Fruit fly (Drosophila melanogaster): ENCODE results near the gene CG45072.

The CG45072 gene

DNA sequence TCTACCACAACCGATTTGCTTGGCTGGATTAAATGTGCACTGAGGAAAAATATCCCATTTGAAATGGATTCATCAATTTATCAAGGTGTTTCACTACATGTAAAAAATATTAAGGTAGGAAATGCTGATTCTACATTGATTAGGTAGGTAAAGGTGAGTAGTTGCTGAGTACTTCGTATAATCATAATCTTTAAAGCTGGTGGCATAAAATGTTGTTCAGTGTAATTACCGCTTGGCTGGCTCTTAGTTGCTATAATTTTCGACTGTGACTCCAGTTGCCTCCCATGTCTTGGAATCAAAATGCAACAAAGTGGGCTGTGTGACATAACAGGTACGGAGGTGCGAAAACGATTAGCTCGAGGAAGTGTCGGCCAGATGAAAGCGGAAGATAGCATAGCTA lies at the start of gene CG45072:
Gene CG45072, minus strand, starts transcription at position 101 of the 400 bp plus-strand sequence.
- TF ChIP-seq ss (GFP tag; optimal IDR thresholded peaks at IDR 0.05) (no peak), acj6 (GFP tag; optimal IDR thresholded peaks at IDR 0.05) (no peak), CG1621 (tag; optimal IDR thresholded peaks at IDR 0.05) (no peak), CG11762 (GFP tag; optimal IDR thresholded peaks at IDR 0.05; ENCODE audit: insufficient read depth) (no peak)

DNA sequence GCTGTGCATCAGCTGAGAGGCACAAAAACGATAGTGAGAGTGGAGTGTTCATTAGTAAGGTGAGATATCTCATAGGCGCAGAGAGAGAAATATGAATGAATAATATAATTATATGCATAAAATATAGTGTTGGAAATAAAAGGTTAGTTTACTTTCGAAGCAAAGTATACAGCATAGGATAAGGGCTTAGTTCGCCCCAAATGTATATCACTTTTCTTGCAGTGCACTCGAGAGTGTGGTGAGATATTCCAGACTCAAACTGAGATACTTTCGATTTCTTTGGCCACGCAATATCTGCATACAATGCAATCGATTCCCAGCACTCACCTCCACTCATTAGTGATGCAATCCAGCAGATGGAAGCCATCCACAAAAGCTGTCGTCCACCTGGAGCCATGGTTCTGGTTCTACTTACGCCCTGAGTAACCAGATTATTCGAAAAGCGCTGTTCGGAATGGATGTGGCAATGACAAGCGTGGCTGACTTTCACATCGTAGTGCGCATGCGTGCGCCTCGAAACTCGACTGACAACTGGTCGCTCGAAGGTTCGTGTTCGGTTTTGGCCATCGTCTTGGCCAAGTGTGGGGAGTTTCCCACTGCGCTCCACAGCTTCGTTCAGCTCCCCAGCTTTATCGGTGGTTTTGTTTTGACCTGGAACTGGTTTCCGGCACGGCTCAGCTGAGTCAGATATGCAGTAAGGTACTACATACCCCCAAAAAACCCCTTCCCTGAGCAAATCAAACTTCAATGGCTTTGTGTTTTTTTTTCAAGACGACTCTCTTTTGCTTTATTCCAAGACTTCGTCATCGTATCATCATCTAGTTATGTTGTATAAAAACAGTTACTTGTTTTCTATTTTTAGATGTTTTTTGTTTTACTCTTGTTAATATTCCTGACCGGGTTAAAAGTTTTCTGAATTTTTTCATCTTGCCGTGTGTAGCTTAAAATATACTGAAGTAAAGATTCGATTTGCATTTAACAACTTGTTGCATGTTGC lies 47.9 kb upstream of the CG45072 start, which contains the start of gene Rsod:
Gene Rsod, minus strand, starts transcription at position 537 of the 997 bp plus-strand sequence.
- TF ChIP-seq CG3919 (GFP tag; optimal IDR thresholded peaks at IDR 0.05): peak; percentile 92
- TF ChIP-seq CG8119 (GFP tag; IDR thresholded peaks at IDR 0.05): peak; percentile 94
- peak; percentile 84 for TF ChIP-seq dac (GFP tag; optimal IDR thresholded peaks at IDR 0.05)
- TF ChIP-seq Eip75B (GFP tag; optimal IDR thresholded peaks at IDR 0.05): peak; percentile 70
- peak; percentile 90 for TF ChIP-seq CG10631 (GFP tag; optimal IDR thresholded peaks at IDR 0.05)
- TF ChIP-seq CG11294 (GFP tag; IDR thresholded peaks at IDR 0.05): peak; percentile 86
- TF ChIP-seq Ets21C (GFP tag; optimal IDR thresholded peaks at IDR 0.05): peak; percentile 57
- TF ChIP-seq fd85E (GFP tag; optimal IDR thresholded peaks at IDR 0.05): no peak
- peak; percentile 96 for TF ChIP-seq CG6163 (GFP tag; IDR thresholded peaks at IDR 0.05)
- TF ChIP-seq OdsH (GFP tag; optimal IDR thresholded peaks at IDR 0.05): peak; percentile 91
- TF ChIP-seq spab (GFP tag; optimal IDR thresholded peaks at IDR 0.05): peak; percentile 65
- TF ChIP-seq acj6 (GFP tag; optimal IDR thresholded peaks at IDR 0.05): peak; percentile 88
- peak; percentile 17 to 50 for TF ChIP-seq ss (GFP tag; optimal IDR thresholded peaks at IDR 0.05)
- TF ChIP-seq Sox102F (GFP tag; optimal IDR thresholded peaks at IDR 0.05): peak; percentile 76
- TF ChIP-seq CG8632 (GFP tag; optimal IDR thresholded peaks at IDR 0.05): peak; percentile 79
- TF ChIP-seq eg (GFP tag; IDR thresholded peaks at IDR 0.05): peak; percentile 97
- peak; percentile 65 for TF ChIP-seq dsx (GFP tag; optimal IDR thresholded peaks at IDR 0.05; ENCODE audit: poor library complexity, severe bottlenecking)
- peak; percentile 53 for TF ChIP-seq CG6854 (GFP tag; optimal IDR thresholded peaks at IDR 0.05)
- TF ChIP-seq Hr4 (GFP tag; optimal IDR thresholded peaks at IDR 0.05): peak; percentile 93
- TF ChIP-seq CG8319 (GFP tag; optimal IDR thresholded peaks at IDR 0.05): peak; percentile 7
- peak; percentile 68 for TF ChIP-seq Eip93F (GFP tag; optimal IDR thresholded peaks at IDR 0.05)
- peak; percentile 88 for TF ChIP-seq CG6276 (GFP tag; optimal IDR thresholded peaks at IDR 0.05)
- TF ChIP-seq CG9139 (GFP tag; optimal IDR thresholded peaks at IDR 0.05): no peak
- TF ChIP-seq svp (GFP tag): peak; percentile 78
- peak; percentile 92 for TF ChIP-seq CG32006 (GFP tag; optimal IDR thresholded peaks at IDR 0.05)
- TF ChIP-seq salr (GFP tag; optimal IDR thresholded peaks at IDR 0.05): peak; percentile 61 to 85
- peak; percentile 87 for TF ChIP-seq pdm3 (GFP tag; optimal IDR thresholded peaks at IDR 0.05)
- peak; percentile 58 for TF ChIP-seq CG11902 (GFP tag; optimal IDR thresholded peaks at IDR 0.05)
- TF ChIP-seq CG31627 (GFP tag; optimal IDR thresholded peaks at IDR 0.05): peak; percentile 70
- peak; percentile 82 for TF ChIP-seq Sox14 (GFP tag; optimal IDR thresholded peaks at IDR 0.05)
- peak; percentile 83 for TF ChIP-seq Gug (GFP tag; IDR thresholded peaks at IDR 0.05)
- peak; percentile 79 for TF ChIP-seq CG4318 (GFP tag; optimal IDR thresholded peaks at IDR 0.05)
- TF ChIP-seq lz (GFP tag; optimal IDR thresholded peaks at IDR 0.05): peak; percentile 81
- TF ChIP-seq net (GFP tag; optimal IDR thresholded peaks at IDR 0.05): peak; percentile 85
- TF ChIP-seq cyc (GFP tag; optimal IDR thresholded peaks at IDR 0.05): peak; percentile 80
- TF ChIP-seq CG3032 (tag; optimal IDR thresholded peaks at IDR 0.05): peak; percentile 76
- peak; percentile 66 for TF ChIP-seq CG16779 (tag; optimal IDR thresholded peaks at IDR 0.05)
- TF ChIP-seq CG15336 (GFP tag; IDR thresholded peaks at IDR 0.05): peak; percentile 95
- TF ChIP-seq Hr38 (GFP tag; optimal IDR thresholded peaks at IDR 0.05): no peak
- peak; percentile 80 for TF ChIP-seq CG34406 (GFP tag; optimal IDR thresholded peaks at IDR 0.05)
- TF ChIP-seq CG1621 (tag; optimal IDR thresholded peaks at IDR 0.05): peak; percentile 45
- peak; percentile 74 for TF ChIP-seq vri (GFP tag; optimal IDR thresholded peaks at IDR 0.05)
- TF ChIP-seq Smox (GFP tag; optimal IDR thresholded peaks at IDR 0.05): peak; percentile 84
- peak; percentile 54 for TF ChIP-seq CG7368 (GFP tag; optimal IDR thresholded peaks at IDR 0.05)
- TF ChIP-seq CG10669 (GFP tag; optimal IDR thresholded peaks at IDR 0.05): peak; percentile 71
- peak; percentile 79 for TF ChIP-seq Met (GFP tag; optimal IDR thresholded peaks at IDR 0.05)

Data from whole organism, prepupa.